Fruit fly (Drosophila melanogaster): ENCODE measurements around the gene Hibch.

DNA sequence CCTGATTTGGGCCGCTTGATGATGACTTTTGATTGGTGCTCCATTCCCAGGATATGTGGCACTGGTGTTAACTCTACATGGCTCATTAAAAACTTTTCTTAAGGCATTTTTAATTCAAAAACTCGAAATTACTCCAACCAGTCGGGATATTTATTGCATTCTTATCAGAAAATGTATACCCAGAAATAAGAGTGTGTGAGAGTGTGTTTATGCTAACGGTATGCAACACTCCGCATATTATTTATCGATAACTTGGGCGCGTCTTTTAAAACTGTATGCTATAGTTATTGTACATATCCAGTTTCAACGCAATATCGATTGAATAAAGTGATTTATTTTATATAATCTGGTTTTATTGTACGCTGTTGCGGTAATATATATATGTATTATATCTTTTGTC lies 10.4 kb downstream of the Hibch start, which contains the start of gene CG34404:
- no peak for TF ChIP-seq Rel (GFP tag; optimal IDR thresholded peaks at IDR 0.05)
- no peak for TF ChIP-seq Rel (tag; optimal IDR thresholded peaks at IDR 0.05)
- no peak for TF ChIP-seq h (GFP tag; optimal IDR thresholded peaks at IDR 0.05)
- no peak for TF ChIP-seq Dif (GFP tag; optimal IDR thresholded peaks at IDR 0.05; ENCODE audit: partially characterized antibody)
- TF ChIP-seq Abd-B (GFP tag; optimal IDR thresholded peaks at IDR 0.05), result no peak
- TF ChIP-seq lola (GFP tag; optimal IDR thresholded peaks at IDR 0.05), result no peak
- no peak for TF ChIP-seq jim (GFP tag; optimal IDR thresholded peaks at IDR 0.05)
- no peak for TF ChIP-seq dmrt93B (GFP tag; optimal IDR thresholded peaks at IDR 0.05)
- peak in 1 of 2 experiments; percentile 39 for TF ChIP-seq foxo (GFP tag; optimal IDR thresholded peaks at IDR 0.05)
- no peak for TF ChIP-seq woc (GFP tag; optimal IDR thresholded peaks at IDR 0.05)
- no peak for TF ChIP-seq tai (GFP tag; optimal IDR thresholded peaks at IDR 0.05)

Data from whole organism, wandering third instar larva.